Worm (Caenorhabditis elegans) whole organism, young adult: Measurements from ENCODE around the gene oac-24.

ENCODE experiments used
- D2030.7 ChIP-seq: fragments of 200-800 bp; sonication (Bioruptor generic); IDR thresholded peaks from 2 replicates; pipeline ENCODE4 v1.3.6; 2022; ENCODE audit warnings: missing genetic modification reagents, missing genetic modification characterization, missing compliant biosample characterization
- ama-1 ChIP-seq, 3 experiments: fragments of 150-350 bp in 1 of 3; sonication (generic microtip) in 2 of 3; optimal IDR thresholded peaks; 2 replicates each; lab custom pipeline; 2014 to 2018; ENCODE audit warnings: missing biosample characterization in 2 of 3, missing genetic modification characterization in 2 of 3, missing genetic modification reagents in 2 of 3
- atf-7 ChIP-seq: sonication (generic microtip); optimal IDR thresholded peaks from 2 replicates; lab custom pipeline; 2017; ENCODE audit warnings: mild to moderate bottlenecking, missing genetic modification characterization, missing compliant biosample characterization
- nfya-1 ChIP-seq: sonication (generic microtip); optimal IDR thresholded peaks from 2 replicates; lab custom pipeline; 2017; ENCODE audit warnings: antibody characterized with exemption, missing compliant biosample characterization, missing genetic modification characterization, borderline replicate concordance; ENCODE audit not compliant: insufficient read depth
- somi-1 ChIP-seq: fragments of 200-800 bp; sonication (Bioruptor generic); optimal IDR thresholded peaks from 2 replicates; lab custom pipeline; 2018; ENCODE audit warnings: mild to moderate bottlenecking, missing genetic modification characterization, missing compliant biosample characterization
- ztf-28 ChIP-seq: fragments of 200-800 bp; sonication (Bioruptor generic); IDR thresholded peaks from 2 replicates; pipeline ENCODE4 v1.3.6; 2022; ENCODE audit warnings: missing genetic modification reagents, missing genetic modification characterization, missing compliant biosample characterization

DNA sequence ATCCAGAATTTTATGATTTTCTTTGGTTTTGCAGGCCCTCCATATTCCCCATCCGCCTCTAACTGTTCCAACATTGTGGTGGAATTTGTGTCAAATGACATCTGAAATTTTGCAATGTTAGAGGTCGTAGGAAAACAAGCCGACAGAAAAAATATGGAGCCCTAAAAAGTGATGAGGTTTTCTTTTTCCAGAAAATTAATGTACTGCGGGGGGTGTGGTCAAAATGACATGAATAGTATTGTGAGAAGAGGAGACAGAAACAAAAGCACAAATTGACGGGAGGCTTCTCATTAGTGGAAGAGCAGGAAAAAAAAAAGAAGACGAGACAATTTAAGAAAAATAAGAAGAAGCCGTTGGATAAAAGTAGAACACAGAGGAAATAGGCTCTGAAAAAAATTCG lies 10.4 kb upstream of the oac-24 start, which contains the start of gene ZC266.1:
- TF ChIP-seq nfya-1 (tag; lab: Kevin White, UChicago), result no peak
- no peak for TF ChIP-seq D2030.7 (GFP tag; lab: Robert Waterston, UW)
- TF ChIP-seq ztf-28, result no peak
- TF ChIP-seq ama-1 (optimal IDR thresholded peaks at IDR 0.05; lab: Kevin White, UChicago), result no peak
- TF ChIP-seq ama-1 (GFP tag; optimal IDR thresholded peaks at IDR 0.05; lab: Kevin White, UChicago), result no peak
- TF ChIP-seq somi-1 (GFP tag; lab: Kevin White, UChicago), result no peak
- no peak for TF ChIP-seq atf-7 (tag; lab: Kevin White, UChicago)
